Worm (Caenorhabditis elegans) whole organism, L4 larva: ENCODE results near the gene C06C3.4.

ENCODE experiments used
- F10B5.3 ChIP-seq: sonication (generic microtip); optimal IDR thresholded peaks from 2 replicates; lab custom pipeline; 2016; ENCODE audit warnings: mild to moderate bottlenecking, missing genetic modification characterization, missing compliant biosample characterization
- F26F4.8 ChIP-seq: fragments of 200-800 bp; sonication (Bioruptor generic); conservative IDR thresholded peaks from 2 replicates; pipeline ENCODE4 v1.3.6; 2022; ENCODE audit warnings: missing genetic modification characterization, missing compliant biosample characterization
- T26A8.4 ChIP-seq: fragments of 200-800 bp; sonication (Bioruptor generic); IDR thresholded peaks from 2 replicates; pipeline ENCODE4 v1.3.6; 2022; ENCODE audit warnings: missing genetic modification characterization, missing compliant biosample characterization
- Y105C5A.15 ChIP-seq: fragments of 200-800 bp; sonication (Bioruptor generic); IDR thresholded peaks from 2 replicates; pipeline ENCODE4 v1.3.6; 2022; ENCODE audit warnings: missing genetic modification characterization, missing compliant biosample characterization
- Y5F2A.4 ChIP-seq: fragments of 200-800 bp; sonication (Bioruptor generic); optimal IDR thresholded peaks from 2 replicates; lab custom pipeline; 2018; ENCODE audit warnings: mild to moderate bottlenecking, missing genetic modification characterization, missing compliant biosample characterization
- Y75B8A.6 ChIP-seq: fragments of 200-800 bp; sonication (Bioruptor generic); IDR thresholded peaks from 2 replicates; pipeline ENCODE4 v1.3.6; 2022; ENCODE audit warnings: missing genetic modification reagents, missing genetic modification characterization, missing compliant biosample characterization
- ZK337.2 ChIP-seq: fragments of 200-800 bp; sonication (Bioruptor generic); IDR thresholded peaks from 2 replicates; pipeline ENCODE4 v1.3.6; 2022; ENCODE audit warnings: missing genetic modification reagents, missing genetic modification characterization, missing compliant biosample characterization
- ceh-28 ChIP-seq: fragments of 150-350 bp; optimal IDR thresholded peaks from 2 replicates; lab custom pipeline; 2014; ENCODE audit warnings: missing biosample characterization, missing genetic modification reagents, missing genetic modification characterization
- daf-12 ChIP-seq: fragments of 150-350 bp; optimal IDR thresholded peaks from 2 replicates; lab custom pipeline; 2014; ENCODE audit warnings: missing biosample characterization, missing genetic modification reagents, missing genetic modification characterization
- dmd-6 ChIP-seq: fragments of 200-800 bp; sonication (Bioruptor generic); IDR thresholded peaks from 2 replicates; pipeline ENCODE4 v1.3.6; 2022; ENCODE audit warnings: missing genetic modification reagents, missing genetic modification characterization, missing compliant biosample characterization
- dpl-1 ChIP-seq: fragments of 150-350 bp; optimal IDR thresholded peaks from 2 replicates; lab custom pipeline; 2014; ENCODE audit warnings: missing biosample characterization, missing genetic modification reagents, missing genetic modification characterization
- dve-1 ChIP-seq: sonication (generic microtip); optimal IDR thresholded peaks from 2 replicates; lab custom pipeline; 2017; ENCODE audit warnings: antibody characterized with exemption, mild to moderate bottlenecking, missing genetic modification characterization, missing compliant biosample characterization; ENCODE audit not compliant: insufficient read depth
- fos-1 ChIP-seq: fragments of 150-350 bp; optimal IDR thresholded peaks from 2 replicates; lab custom pipeline; 2014; ENCODE audit warnings: missing biosample characterization, missing genetic modification characterization
- hlh-11 ChIP-seq: fragments of 200-800 bp; sonication (Bioruptor generic); optimal IDR thresholded peaks from 2 replicates; lab custom pipeline; 2018; ENCODE audit warnings: mild to moderate bottlenecking, missing genetic modification characterization, missing compliant biosample characterization
- hmg-1.1 ChIP-seq: fragments of 200-800 bp; sonication (Bioruptor generic); IDR thresholded peaks from 2 replicates; pipeline ENCODE4 v1.3.6; 2022; ENCODE audit warnings: missing genetic modification reagents, missing genetic modification characterization, missing compliant biosample characterization
- lin-13 ChIP-seq: fragments of 150-350 bp; optimal IDR thresholded peaks from 2 replicates; lab custom pipeline; 2014; ENCODE audit warnings: missing biosample characterization, missing genetic modification reagents, missing genetic modification characterization
- lin-38 ChIP-seq: fragments of 200-800 bp; sonication (Bioruptor generic); IDR thresholded peaks from 2 replicates; pipeline ENCODE4 v1.3.6; 2022; ENCODE audit warnings: missing genetic modification reagents, missing genetic modification characterization, missing compliant biosample characterization
- lsy-2 ChIP-seq, 2 experiments: fragments of 150-350 bp in 1 of 2; sonication (generic microtip) in 1 of 2; optimal IDR thresholded peaks; 2 replicates each; lab custom pipeline; 2014 to 2017; ENCODE audit warnings: missing biosample characterization in 2 of 2, missing genetic modification characterization in 2 of 2
- mdl-1 ChIP-seq, 2 experiments: fragments of 150-350 bp in 1 of 2; sonication (generic microtip) in 1 of 2; optimal IDR thresholded peaks; 2 replicates each; lab custom pipeline; 2014 to 2017; ENCODE audit warnings: missing biosample characterization in 2 of 2, missing genetic modification characterization in 2 of 2
- mep-1 ChIP-seq: fragments of 150-350 bp; sonication (generic microtip); optimal IDR thresholded peaks from 3 replicates; lab custom pipeline; 2014; ENCODE audit warnings: missing biosample characterization, missing genetic modification characterization
- mes-2 ChIP-seq: sonication (generic microtip); optimal IDR thresholded peaks from 2 replicates; lab custom pipeline; 2016; ENCODE audit warnings: missing genotype, mild to moderate bottlenecking, missing genetic modification characterization, missing compliant biosample characterization; ENCODE audit not compliant: poor library complexity, severe bottlenecking
- mxl-2 ChIP-seq: fragments of 200-800 bp; sonication (Bioruptor generic); conservative IDR thresholded peaks from 2 replicates; pipeline ENCODE4 v1.3.6; 2022; ENCODE audit warnings: missing genetic modification reagents, missing genetic modification characterization, missing compliant biosample characterization
- nhr-10 ChIP-seq: fragments of 150-350 bp; optimal IDR thresholded peaks from 2 replicates; lab custom pipeline; 2014; ENCODE audit warnings: missing biosample characterization, missing genetic modification characterization
- nhr-102 ChIP-seq: sonication (generic microtip); optimal IDR thresholded peaks from 2 replicates; lab custom pipeline; 2016; ENCODE audit warnings: mild to moderate bottlenecking, missing genetic modification characterization, moderate library complexity, missing compliant biosample characterization
- nhr-11 ChIP-seq: fragments of 150-350 bp; optimal IDR thresholded peaks from 2 replicates; lab custom pipeline; 2014; ENCODE audit warnings: missing biosample characterization, missing genetic modification characterization
- nhr-111 ChIP-seq: fragments of 200-800 bp; sonication (Bioruptor generic); optimal IDR thresholded peaks from 2 replicates; lab custom pipeline; 2018; ENCODE audit warnings: mild to moderate bottlenecking, missing genetic modification characterization, missing compliant biosample characterization
- nhr-25 ChIP-seq: sonication (generic microtip); optimal IDR thresholded peaks from 2 replicates; lab custom pipeline; 2017; ENCODE audit warnings: missing genetic modification characterization, mild to moderate bottlenecking, missing compliant biosample characterization, antibody characterized with exemption, moderate library complexity, borderline replicate concordance; ENCODE audit not compliant: insufficient read depth
- nhr-28 ChIP-seq: fragments of 150-350 bp; optimal IDR thresholded peaks from 2 replicates; lab custom pipeline; 2014; ENCODE audit warnings: missing biosample characterization, missing genetic modification characterization
- nhr-42 ChIP-seq: fragments of 200-800 bp; sonication (Bioruptor generic); IDR thresholded peaks from 2 replicates; pipeline ENCODE4 v1.3.6; 2022; ENCODE audit warnings: missing genetic modification characterization, missing compliant biosample characterization
- pha-4 ChIP-seq, 2 experiments: fragments of 150-350 bp in 1 of 2; fragments of 200-800 bp in 1 of 2; sonication (Bioruptor generic) in 1 of 2; IDR thresholded peaks in 1 of 2; optimal IDR thresholded peaks in 1 of 2; 2 replicates each; pipeline versions ENCODE4 v1.3.6 to Lab custom; 2014 to 2022; ENCODE audit warnings: missing genetic modification characterization in 2 of 2, missing genetic modification reagents in 2 of 2, missing biosample characterization in 1 of 2, missing compliant biosample characterization in 1 of 2
- spr-1 ChIP-seq: sonication (generic microtip); optimal IDR thresholded peaks from 2 replicates; lab custom pipeline; 2016; ENCODE audit warnings: mild to moderate bottlenecking, missing genetic modification characterization, missing compliant biosample characterization
- tag-97 ChIP-seq: fragments of 200-800 bp; sonication (Bioruptor generic); IDR thresholded peaks from 2 replicates; pipeline ENCODE4 v1.3.6; 2022; ENCODE audit warnings: missing genetic modification characterization, missing compliant biosample characterization
- unc-62 ChIP-seq, 3 experiments: fragments of 150-350 bp in 1 of 3; sonication (generic microtip); optimal IDR thresholded peaks in 2 of 3; peaks in 1 of 3; 1 replicate in 1 of 3; 2 replicates in 2 of 3; lab custom pipeline; 2014 to 2017; ENCODE audit warnings: missing biosample characterization in 3 of 3, missing genetic modification characterization in 3 of 3, missing genetic modification reagents in 3 of 3, missing genotype in 1 of 3

Gene C06C3.4

DNA sequence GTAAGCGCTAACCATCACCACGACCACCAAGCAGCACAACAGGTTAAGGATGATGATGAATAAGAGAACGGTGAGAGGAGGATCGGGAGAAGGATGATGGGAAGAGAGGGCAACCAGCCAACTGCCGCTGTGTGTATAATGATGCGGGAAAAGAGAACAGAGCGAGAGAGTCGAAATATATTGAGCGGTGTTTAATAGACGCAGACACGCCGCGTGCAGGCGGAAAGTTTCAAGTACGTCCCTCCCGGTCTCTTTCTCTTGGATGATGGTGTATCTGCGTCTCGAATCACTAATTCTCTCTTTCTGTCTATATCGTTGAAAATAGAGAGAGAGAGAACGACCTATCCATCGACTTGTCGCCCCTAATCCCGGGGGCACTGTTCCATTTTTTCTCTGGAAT lies 16.4 kb upstream of the C06C3.4 start (continued):
- TF ChIP-seq ceh-28 (tag; lab: Kevin White, UChicago), result no peak
- TF ChIP-seq ZK337.2 (GFP tag; lab: Robert Waterston, UW), result no peak
- TF ChIP-seq F10B5.3, result no peak
- TF ChIP-seq tag-97, result no peak
- TF ChIP-seq T26A8.4 (GFP tag; lab: Robert Waterston, UW), result 0 out of 2 replicates have a peak, but pooled peaks have one; percentile 30
- peak; percentile 78 for TF ChIP-seq hmg-1.1 (GFP tag; lab: Robert Waterston, UW)
- TF ChIP-seq F26F4.8 (GFP tag; lab: Robert Waterston, UW), result no peak
- peak; percentile 21 for TF ChIP-seq nhr-25 (tag; lab: Kevin White, UChicago)
- TF ChIP-seq nhr-111, result no peak
- peak in 1 of 2 experiments; percentile 47 for TF ChIP-seq lsy-2 (tag; optimal IDR thresholded peaks at IDR 0.05; lab: Kevin White, UChicago)
- TF ChIP-seq nhr-10 (tag; lab: Kevin White, UChicago), result no peak
- TF ChIP-seq nhr-11 (tag; lab: Kevin White, UChicago), result peak; percentile 7
- no peak for TF ChIP-seq Y75B8A.6 (GFP tag; lab: Robert Waterston, UW)
- peak; percentile 16 for TF ChIP-seq dve-1 (tag; lab: Kevin White, UChicago)
- TF ChIP-seq mxl-2 (GFP tag; lab: Robert Waterston, UW), result no peak
- no peak for TF ChIP-seq lin-13 (GFP tag; lab: Kevin White, UChicago)
- peak; percentile 35; the same call in 1 of the 2 replicates for TF ChIP-seq lin-38 (GFP tag; lab: Robert Waterston, UW)
- no peak for TF ChIP-seq spr-1 (tag; lab: Kevin White, UChicago)
- peak; percentile 19 for TF ChIP-seq mes-2
- no peak for TF ChIP-seq Y105C5A.15 (GFP tag; lab: Robert Waterston, UW)
- peak; percentile 67 for TF ChIP-seq mep-1 (tag; lab: Kevin White, UChicago)
- TF ChIP-seq hlh-11 (tag; lab: Kevin White, UChicago), result peak; percentile 76
- peak; percentile 19 for TF ChIP-seq dpl-1 (GFP tag; lab: Kevin White, UChicago)
- TF ChIP-seq daf-12 (tag; lab: Kevin White, UChicago), result no peak
- TF ChIP-seq nhr-28, result peak; percentile 71
- TF ChIP-seq nhr-42 (GFP tag; lab: Robert Waterston, UW), result no peak
- TF ChIP-seq fos-1 (tag; lab: Kevin White, UChicago), result no peak
- peak; percentile 28; the same call in 1 of the 2 replicates for TF ChIP-seq dmd-6
- TF ChIP-seq pha-4 (GFP tag; IDR thresholded peaks at IDR 0.05; lab: Robert Waterston, UW), result 0 out of 2 replicates have a peak, but pooled peaks have one; percentile 30
- TF ChIP-seq pha-4 (tag; optimal IDR thresholded peaks at IDR 0.05; lab: Kevin White, UChicago), result no peak

DNA sequence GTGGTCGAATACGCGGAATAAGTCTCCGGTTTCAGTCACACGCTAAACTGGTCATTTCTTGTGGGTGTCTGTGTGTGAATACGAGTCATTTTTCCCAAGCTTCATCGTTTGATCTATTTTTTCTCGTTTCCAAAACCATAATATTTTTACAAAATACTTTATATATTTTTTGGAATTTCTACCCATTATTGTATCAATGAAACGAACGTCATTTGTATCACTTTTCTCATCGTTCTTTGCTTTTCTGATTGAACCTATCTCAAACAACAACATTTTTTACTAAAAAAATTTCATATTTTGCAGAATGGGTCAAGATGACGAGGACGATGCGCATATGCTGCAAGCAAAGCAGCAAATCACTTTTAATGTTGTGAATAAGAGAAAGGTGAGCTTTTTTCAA lies 14.9 kb upstream of the C06C3.4 start, which contains the start of gene mel-11:
TSS of gene mel-11 (plus strand) at position 301 of the 400 bp plus-strand sequence.
- no peak for TF ChIP-seq Y5F2A.4 (GFP tag; lab: Kevin White, UChicago)
- TF ChIP-seq nhr-102 (tag; lab: Kevin White, UChicago), result no peak

DNA sequence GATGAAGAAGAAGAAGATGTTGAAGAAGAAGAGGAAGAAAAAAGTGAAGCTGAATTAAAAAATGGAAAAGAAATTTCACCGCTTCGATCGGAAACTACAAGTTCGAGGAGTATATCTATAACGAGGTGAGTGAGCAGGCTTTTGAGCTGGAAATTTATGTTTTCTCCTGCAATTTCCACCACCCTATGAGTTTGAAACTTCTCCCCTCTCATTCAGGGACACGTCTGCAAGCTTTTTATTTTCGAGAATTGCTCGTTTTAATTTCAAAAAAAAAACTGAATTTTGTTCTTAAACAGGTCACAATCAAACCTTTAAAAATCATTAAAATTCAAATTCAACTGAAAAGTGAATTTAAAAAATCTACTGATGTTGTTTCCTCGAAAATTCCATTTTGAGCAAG lies 10.8 kb upstream of the C06C3.4 start:
- TF ChIP-seq unc-62 (GFP tag; optimal IDR thresholded peaks at IDR 0.05 in 1 of 2; lab: Kevin White, UChicago), result peak in 1 of 2 experiments; percentile 72
- TF ChIP-seq unc-62 (tag; optimal IDR thresholded peaks at IDR 0.05; lab: Kevin White, UChicago), result no peak
- TF ChIP-seq mdl-1 (tag; optimal IDR thresholded peaks at IDR 0.05; lab: Kevin White, UChicago), result no peak
- TF ChIP-seq, all 104 proteins: peak for 1

DNA sequence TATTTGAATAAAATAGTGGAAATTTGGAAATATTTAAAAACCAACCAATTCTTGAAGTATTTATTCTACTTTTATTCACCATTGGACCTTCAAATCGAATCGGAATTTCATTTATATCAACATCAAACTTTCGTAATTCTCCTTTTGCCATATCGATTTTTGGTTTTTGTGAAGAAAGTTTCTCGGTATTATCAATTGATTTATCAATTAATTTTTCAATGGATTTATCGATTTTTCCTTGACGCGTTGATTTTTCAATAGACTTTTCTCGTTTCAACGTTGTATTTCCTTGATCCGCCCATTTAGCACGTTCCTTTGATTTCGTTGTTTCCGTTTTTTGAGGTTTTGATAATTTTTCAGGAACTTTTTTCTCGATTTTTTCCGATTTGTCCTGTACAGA lies 3.7 kb upstream of the C06C3.4 start:
- TF ChIP-seq dve-1 (tag; lab: Kevin White, UChicago) (no peak), ceh-28 (tag; lab: Kevin White, UChicago) (peak; percentile 56)
